Worm (Caenorhabditis elegans): ENCODE measurements around the gene Y41D4B.11.

Gene Y41D4B.11

DNA sequence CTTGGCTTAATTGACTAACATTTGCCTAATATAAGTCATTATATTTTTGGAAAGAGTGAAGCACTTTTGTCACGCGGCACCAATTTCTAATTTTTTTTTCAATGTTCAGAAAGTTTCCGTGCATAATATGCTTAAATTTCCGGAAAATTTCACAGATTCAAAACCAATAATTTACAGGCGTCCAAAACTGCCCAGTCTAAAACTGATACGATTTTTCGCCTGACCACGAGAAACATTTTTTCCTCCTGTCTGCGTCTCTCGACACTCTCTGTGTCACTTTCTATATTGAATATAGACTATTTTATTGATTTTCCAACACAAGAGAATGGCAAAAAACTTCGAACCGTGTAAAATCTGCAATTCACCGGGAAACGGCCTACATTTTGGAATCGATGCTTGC is 8.1 kb downstream of the Y41D4B.11 start, which contains the start of gene nhr-122:
Gene nhr-122, plus strand, starts transcription at position 301 of the 400 bp plus-strand sequence.
- peak; percentile 31; the same call in 1 of the 2 replicates for TF ChIP-seq hmg-1.2 (GFP tag; IDR thresholded peaks at IDR 0.05)
- no peak for TF ChIP-seq him-1 (tag; optimal IDR thresholded peaks at IDR 0.05)

DNA sequence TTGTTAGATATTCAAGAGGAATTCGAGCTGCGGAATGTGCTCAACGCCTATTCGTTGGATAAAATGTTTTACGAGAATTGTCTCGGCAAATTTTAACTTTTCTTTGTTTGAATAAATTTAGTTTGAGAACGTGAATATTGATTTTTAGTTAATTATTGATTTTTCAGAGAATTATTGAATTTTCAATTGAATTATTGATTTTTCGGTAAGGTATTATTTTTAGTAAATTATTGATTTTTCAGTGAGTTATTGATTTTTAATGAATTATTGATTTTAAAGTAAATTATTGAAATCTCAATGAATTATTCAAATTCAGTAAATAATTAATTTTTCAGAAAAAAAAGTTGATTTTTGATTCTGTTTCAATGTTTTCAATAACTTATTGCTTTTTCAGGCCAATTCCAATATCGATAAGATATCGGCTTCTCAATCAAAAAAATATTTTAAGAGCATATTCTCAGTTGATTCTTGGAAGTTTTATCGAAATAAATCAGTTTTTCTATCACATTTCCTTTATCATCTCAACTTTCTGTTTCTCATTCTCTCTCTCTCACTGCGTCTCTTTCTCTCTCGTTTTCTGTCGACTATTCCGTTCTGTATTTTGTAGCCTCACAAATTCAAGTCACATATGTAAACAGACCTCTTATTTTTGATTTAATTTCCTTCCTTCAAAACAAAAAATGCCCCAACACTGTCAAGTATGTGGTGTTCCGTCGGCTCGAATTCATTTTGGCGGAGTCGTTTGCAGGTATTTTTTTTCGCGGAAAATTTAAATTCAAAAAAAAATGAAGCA is 14.2 kb downstream of the Y41D4B.11 start, which contains the start of gene nhr-92:
Gene nhr-92, plus strand, starts transcription at position 576 of the 793 bp plus-strand sequence.
- TF ChIP-seq F49E8.2 (tag; optimal IDR thresholded peaks at IDR 0.05; ENCODE audit: insufficient read depth) (no peak), efl-1 (GFP tag; optimal IDR thresholded peaks at IDR 0.05) (no peak), tlf-1 (GFP tag; optimal IDR thresholded peaks at IDR 0.05) (no peak), F22D6.2 (tag; optimal IDR thresholded peaks at IDR 0.05) (no peak), pha-4 (tag; optimal IDR thresholded peaks at IDR 0.05) (no peak), lin-26 (GFP tag; IDR thresholded peaks at IDR 0.05) (no peak), ceh-91 (GFP tag; IDR thresholded peaks at IDR 0.05) (no peak), ztf-22 (GFP tag; optimal IDR thresholded peaks at IDR 0.05) (no peak), nhr-120 (GFP tag; IDR thresholded peaks at IDR 0.05) (no peak), unc-62 (GFP tag; optimal IDR thresholded peaks at IDR 0.05) (no peak), attf-5 (GFP tag; optimal IDR thresholded peaks at IDR 0.05) (peak; percentile 7), B0019.2 (GFP tag; conservative IDR thresholded peaks at IDR 0.05) (no peak), B0261.1 (tag; optimal IDR thresholded peaks at IDR 0.05) (no peak), ZK185.1 (tag; optimal IDR thresholded peaks at IDR 0.05; ENCODE audit: poor library complexity, severe bottlenecking) (no peak), let-526 (GFP tag; IDR thresholded peaks at IDR 0.05) (no peak), lag-1 (GFP tag; IDR thresholded peaks at IDR 0.05) (no peak), hmg-1.2 (GFP tag; IDR thresholded peaks at IDR 0.05) (peak; percentile 11; the same call in 1 of the 2 replicates), lir-1 (GFP tag; conservative IDR thresholded peaks at IDR 0.05) (no peak), ztf-18 (tag; optimal IDR thresholded peaks at IDR 0.05) (no peak), B0035.1 (tag; optimal IDR thresholded peaks at IDR 0.05) (no peak), nhr-80 (tag; optimal IDR thresholded peaks at IDR 0.05) (peak; percentile 13), aptf-2 (GFP tag; conservative IDR thresholded peaks at IDR 0.05) (no peak), lin-40 (tag; optimal IDR thresholded peaks at IDR 0.05) (no peak)

DNA sequence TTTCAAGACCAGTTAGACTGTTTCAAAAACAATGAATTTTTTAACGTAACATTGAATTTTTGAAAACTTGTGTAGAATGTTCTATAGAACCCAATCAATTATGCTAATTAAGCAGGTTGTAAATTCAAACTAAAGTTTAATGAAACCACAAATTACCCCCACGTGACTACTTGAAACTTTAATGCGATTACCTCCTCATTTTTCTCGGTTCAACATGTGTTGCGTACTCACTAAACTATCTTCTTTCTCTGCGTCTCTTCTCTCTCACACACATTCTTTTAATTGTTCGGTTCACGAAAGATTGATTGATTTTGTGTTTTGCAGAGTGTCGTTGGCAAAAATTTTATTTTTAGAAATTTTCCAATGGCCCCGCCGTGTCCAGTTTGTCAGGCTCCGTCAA is 18.2 kb downstream of the Y41D4B.11 start, which contains the start of gene nhr-87:
Gene nhr-87, plus strand, starts transcription at position 318 of the 400 bp plus-strand sequence.
- TF ChIP-seq F10E7.11 (tag; optimal IDR thresholded peaks at IDR 0.05) = no peak
- peak; percentile 30; the same call in 1 of the 2 replicates for TF ChIP-seq hmg-1.2 (GFP tag; IDR thresholded peaks at IDR 0.05)
- no peak for TF ChIP-seq Y79H2A.3 (GFP tag; conservative IDR thresholded peaks at IDR 0.05)
- TF ChIP-seq ceh-27 (GFP tag; optimal IDR thresholded peaks at IDR 0.05) = peak; percentile 30
- peak; percentile 20 for TF ChIP-seq lin-40 (tag; optimal IDR thresholded peaks at IDR 0.05)

DNA sequence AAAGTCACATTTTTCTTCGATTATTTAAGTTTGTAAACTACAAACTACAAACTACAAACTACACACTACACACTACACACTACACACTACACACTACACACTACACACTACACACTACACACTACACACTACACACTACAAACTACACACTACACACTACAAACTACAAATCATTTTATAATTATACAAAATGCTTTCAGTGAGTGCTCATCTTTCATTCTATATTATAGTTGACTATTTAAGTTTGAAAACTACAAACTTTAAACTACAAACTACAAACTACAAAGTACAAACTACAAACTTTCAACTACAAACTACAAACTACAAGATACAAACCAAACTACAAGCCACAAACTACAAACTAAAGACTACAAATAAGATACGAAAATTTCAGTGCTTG is 18.9 kb downstream of the Y41D4B.11 start:
- TF ChIP-seq ama-1 (optimal IDR thresholded peaks at IDR 0.05) = no peak
- TF ChIP-seq ama-1 (GFP tag; optimal IDR thresholded peaks at IDR 0.05) = no peak
- no peak for TF ChIP-seq C17E4.6 (GFP tag; IDR thresholded peaks at IDR 0.05)
- no peak for TF ChIP-seq nfya-1 (tag; optimal IDR thresholded peaks at IDR 0.05; ENCODE audit: borderline replicate concordance, insufficient read depth)
- no peak for TF ChIP-seq snpc-1.1 (tag; optimal IDR thresholded peaks at IDR 0.05; ENCODE audit: insufficient read depth)
- TF ChIP-seq tlf-1 (GFP tag; optimal IDR thresholded peaks at IDR 0.05) = no peak
- TF ChIP-seq hlh-26 (GFP tag; conservative IDR thresholded peaks at IDR 0.05) = no peak
- no peak for TF ChIP-seq lsy-27 (tag; optimal IDR thresholded peaks at IDR 0.05; ENCODE audit: borderline replicate concordance, insufficient read depth)
- no peak for TF ChIP-seq repo-1 (tag; optimal IDR thresholded peaks at IDR 0.05)
- TF ChIP-seq K12H6.12 (tag; optimal IDR thresholded peaks at IDR 0.05) = no peak
- no peak for TF ChIP-seq dpl-1 (GFP tag; optimal IDR thresholded peaks at IDR 0.05)
- no peak for TF ChIP-seq Y56A3A.18 (GFP tag; IDR thresholded peaks at IDR 0.05)
- no peak for TF ChIP-seq dox-1 (GFP tag; IDR thresholded peaks at IDR 0.05)
- no peak for TF ChIP-seq sdz-38 (tag; optimal IDR thresholded peaks at IDR 0.05)
